Worm (Caenorhabditis elegans): ENCODE data around the gene C45G9.4.

The C45G9.4 gene

DNA sequence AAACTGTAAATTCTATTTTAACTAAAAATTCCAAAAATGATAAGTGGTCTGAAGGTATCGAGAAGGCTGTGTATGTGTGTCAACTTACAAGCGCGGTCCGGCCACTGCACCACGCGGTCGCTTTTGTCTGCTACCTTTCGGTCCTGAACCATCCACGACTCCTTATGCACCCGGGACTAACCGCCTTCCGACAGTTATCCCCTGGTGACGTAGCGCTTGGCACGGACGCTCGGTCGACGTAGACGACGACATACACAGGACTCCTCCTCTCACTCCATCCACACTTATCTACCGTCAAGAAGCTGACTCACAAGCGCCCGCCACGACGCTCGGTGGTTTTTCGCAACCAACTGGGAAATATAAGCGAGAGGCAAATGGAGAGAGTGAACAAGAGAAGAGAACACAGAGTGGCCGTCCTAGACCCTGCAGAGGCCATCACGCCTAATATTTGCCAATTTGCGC lies 31.1 kb upstream of the C45G9.4 start (continued):
- peak; percentile 9 for TF ChIP-seq F49E8.2 (tag; optimal IDR thresholded peaks at IDR 0.05; ENCODE audit: insufficient read depth)
- 0 out of 2 replicates have a peak, but pooled peaks have one; percentile 17 for TF ChIP-seq ztf-25 (GFP tag; IDR thresholded peaks at IDR 0.05)
- TF ChIP-seq egl-44 (GFP tag; IDR thresholded peaks at IDR 0.05): peak; percentile 69; the same call in 1 of the 2 replicates
- TF ChIP-seq repo-1 (tag; optimal IDR thresholded peaks at IDR 0.05): peak; percentile 90
- TF ChIP-seq attf-5 (GFP tag; optimal IDR thresholded peaks at IDR 0.05): peak; percentile 71
- TF ChIP-seq ztf-18 (tag; optimal IDR thresholded peaks at IDR 0.05): peak; percentile 87
- TF ChIP-seq egl-18 (GFP tag; IDR thresholded peaks at IDR 0.05): 0 out of 2 replicates have a peak, but pooled peaks have one; percentile 58
- peak; percentile 69 for TF ChIP-seq T07F8.4 (tag; optimal IDR thresholded peaks at IDR 0.05)
- TF ChIP-seq madf-3 (GFP tag; IDR thresholded peaks at IDR 0.05): peak; percentile 62; the same call in 1 of the 2 replicates
- TF ChIP-seq atf-7 (tag; optimal IDR thresholded peaks at IDR 0.05): peak; percentile 85
- peak; percentile 78 for TF ChIP-seq ztf-26 (tag; optimal IDR thresholded peaks at IDR 0.05)
- TF ChIP-seq akir-1 (GFP tag; optimal IDR thresholded peaks at IDR 0.05): peak; percentile 39
- 0 out of 2 replicates have a peak, but pooled peaks have one; percentile 57 for TF ChIP-seq attf-6 (GFP tag; IDR thresholded peaks at IDR 0.05)
- peak; percentile 60; the same call in 1 of the 2 replicates for TF ChIP-seq B0019.2 (GFP tag; conservative IDR thresholded peaks at IDR 0.05)
- peak; percentile 84 for TF ChIP-seq ZK185.1 (tag; optimal IDR thresholded peaks at IDR 0.05; ENCODE audit: poor library complexity, severe bottlenecking)
- TF ChIP-seq aptf-2 (GFP tag; conservative IDR thresholded peaks at IDR 0.05): peak; percentile 55; the same call in 1 of the 2 replicates
- TF ChIP-seq fkh-3 (tag; optimal IDR thresholded peaks at IDR 0.05): peak; percentile 64
- peak; percentile 91 for TF ChIP-seq lin-40 (tag; optimal IDR thresholded peaks at IDR 0.05)
- peak; percentile 57 for TF ChIP-seq attf-3 (GFP tag; conservative IDR thresholded peaks at IDR 0.05)
- peak; percentile 55 for TF ChIP-seq somi-1 (GFP tag; optimal IDR thresholded peaks at IDR 0.05)
- TF ChIP-seq Y53G8AR.9 (GFP tag; conservative IDR thresholded peaks at IDR 0.05): peak; percentile 74
- peak; percentile 55 for TF ChIP-seq him-1 (tag; optimal IDR thresholded peaks at IDR 0.05)
- TF ChIP-seq aptf-3 (GFP tag; IDR thresholded peaks at IDR 0.05): peak; percentile 79; the same call in 1 of the 2 replicates
- 0 out of 2 replicates have a peak, but pooled peaks have one; percentile 61 for TF ChIP-seq ztf-28 (GFP tag; IDR thresholded peaks at IDR 0.05)
- TF ChIP-seq C06A6.2 (GFP tag; conservative IDR thresholded peaks at IDR 0.05): peak; percentile 72; the same call in 1 of the 2 replicates
- 0 out of 2 replicates have a peak, but pooled peaks have one; percentile 19 for TF ChIP-seq nhr-120 (GFP tag; IDR thresholded peaks at IDR 0.05)
- TF ChIP-seq let-607 (tag; optimal IDR thresholded peaks at IDR 0.05): peak in 1 of 2 experiments; percentile 59
- peak; percentile 72; the same call in 1 of the 2 replicates for TF ChIP-seq F37B4.10 (GFP tag; IDR thresholded peaks at IDR 0.05)
- 0 out of 2 replicates have a peak, but pooled peaks have one; percentile 49 for TF ChIP-seq ceh-40 (GFP tag; IDR thresholded peaks at IDR 0.05)
- 0 out of 2 replicates have a peak, but pooled peaks have one; percentile 73 for TF ChIP-seq Y95B8A.8 (GFP tag; IDR thresholded peaks at IDR 0.05)
- TF ChIP-seq ztf-6 (GFP tag; IDR thresholded peaks at IDR 0.05): peak; percentile 23; the same call in 1 of the 2 replicates
- peak; percentile 55 for TF ChIP-seq ets-4 (GFP tag; optimal IDR thresholded peaks at IDR 0.05)
- peak; percentile 59; the same call in 1 of the 2 replicates for TF ChIP-seq let-526 (GFP tag; IDR thresholded peaks at IDR 0.05)
- TF ChIP-seq nhr-80 (tag; optimal IDR thresholded peaks at IDR 0.05): peak; percentile 89
- TF ChIP-seq hlh-12 (tag; optimal IDR thresholded peaks at IDR 0.05): peak; percentile 8
- peak; percentile 48 for TF ChIP-seq die-1 (tag; optimal IDR thresholded peaks at IDR 0.05)
- TF ChIP-seq egrh-3 (GFP tag; IDR thresholded peaks at IDR 0.05): peak; percentile 84
- TF ChIP-seq athp-1 (tag; optimal IDR thresholded peaks at IDR 0.05): peak; percentile 46
- TF ChIP-seq F52B5.7 (tag; optimal IDR thresholded peaks at IDR 0.05): peak; percentile 83
- peak; percentile 70 for TF ChIP-seq madf-6 (GFP tag; IDR thresholded peaks at IDR 0.05)
- TF ChIP-seq hmg-1.2 (GFP tag; IDR thresholded peaks at IDR 0.05): peak; percentile 80
- TF ChIP-seq B0261.1 (tag; optimal IDR thresholded peaks at IDR 0.05): peak; percentile 79
- peak; percentile 91 for TF ChIP-seq lin-26 (GFP tag; IDR thresholded peaks at IDR 0.05)
- peak; percentile 70 for TF ChIP-seq nhr-90 (tag; optimal IDR thresholded peaks at IDR 0.05)
- TF ChIP-seq ceh-27 (GFP tag; optimal IDR thresholded peaks at IDR 0.05): peak; percentile 70
- TF ChIP-seq D2030.7 (GFP tag; IDR thresholded peaks at IDR 0.05): peak; percentile 90
- TF ChIP-seq F57C9.4 (tag; optimal IDR thresholded peaks at IDR 0.05): peak; percentile 21
